Fruit fly (Drosophila melanogaster): Measurements from ENCODE around the gene Idgf1.

Idgf1 gene

DNA sequence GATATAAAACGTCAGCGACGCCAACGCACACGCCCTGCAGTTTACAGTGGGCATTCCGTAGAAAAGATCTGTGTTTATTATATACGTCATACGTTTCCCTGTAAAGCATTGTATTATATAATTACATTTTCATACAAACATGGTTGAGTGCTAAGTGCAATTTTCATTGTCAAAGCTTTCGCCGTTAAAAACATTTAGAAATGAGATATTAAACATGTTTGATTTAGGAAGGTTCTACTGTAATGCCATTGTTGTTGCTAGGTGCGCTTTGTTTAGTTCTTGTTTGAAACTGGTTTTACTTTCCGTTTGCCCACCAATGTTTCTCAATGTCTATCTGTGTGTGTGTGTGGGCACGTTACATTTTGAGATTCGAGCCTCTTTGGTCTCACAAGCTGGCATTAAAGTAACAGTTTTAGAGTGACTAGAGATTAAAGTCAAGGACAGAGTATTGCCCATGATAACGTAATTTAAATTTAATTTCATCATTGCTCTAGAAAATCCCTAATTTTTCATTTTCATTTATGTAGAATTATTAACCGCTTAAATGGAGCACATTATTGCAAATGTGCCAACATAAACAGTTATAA is 47.6 kb downstream of the Idgf1 start (continued):
- no peak for TF ChIP-seq usp (GFP tag; optimal IDR thresholded peaks at IDR 0.05)
- TF ChIP-seq CG17829 (tag; optimal IDR thresholded peaks at IDR 0.05) = peak; percentile 86
- TF ChIP-seq CG30403 (GFP tag; optimal IDR thresholded peaks at IDR 0.05) = peak; percentile 79
- peak; percentile 79 for TF ChIP-seq CG17359 (tag; optimal IDR thresholded peaks at IDR 0.05)
- TF ChIP-seq slp2 (GFP tag; optimal IDR thresholded peaks at IDR 0.05) = peak; percentile 48
- peak; percentile 87 for TF ChIP-seq CG1603 (tag; optimal IDR thresholded peaks at IDR 0.05)
- TF ChIP-seq CG9215 (GFP tag; IDR thresholded peaks at IDR 0.05) = peak; percentile 43; the same call in 1 of the 2 replicates
- peak; percentile 67; the same call in 1 of the 2 replicates for TF ChIP-seq CG32767 (GFP tag; IDR thresholded peaks at IDR 0.05)
- TF ChIP-seq Dfd (GFP tag; optimal IDR thresholded peaks at IDR 0.05) = no peak
- TF ChIP-seq Fer1 (GFP tag; optimal IDR thresholded peaks at IDR 0.05) = peak; percentile 78
- TF ChIP-seq Usf (GFP tag; optimal IDR thresholded peaks at IDR 0.05) = peak; percentile 22
- TF ChIP-seq CG8281 (tag; optimal IDR thresholded peaks at IDR 0.05) = peak; percentile 47
- TF ChIP-seq CG3847 (GFP tag; IDR thresholded peaks at IDR 0.05) = peak; percentile 68
- TF ChIP-seq insv (GFP tag; optimal IDR thresholded peaks at IDR 0.05) = peak in 1 of 2 experiments; percentile 17
- peak; percentile 53; the same call in 1 of the 3 replicates for TF ChIP-seq so (GFP tag; IDR thresholded peaks at IDR 0.05)
- TF ChIP-seq CG6175 (GFP tag; IDR thresholded peaks at IDR 0.05) = no peak
- TF ChIP-seq HHEX (GFP tag; optimal IDR thresholded peaks at IDR 0.05) = peak; percentile 77
- TF ChIP-seq Mrtf (GFP tag; IDR thresholded peaks at IDR 0.05) = peak; percentile 80; the same call in 2 of the 3 replicates
- peak; percentile 59 for TF ChIP-seq NFAT (GFP tag; IDR thresholded peaks at IDR 0.05)
- peak; percentile 51 for TF ChIP-seq CG13123 (GFP tag; optimal IDR thresholded peaks at IDR 0.05)
- peak; percentile 35 for TF ChIP-seq CG5245 (GFP tag; optimal IDR thresholded peaks at IDR 0.05)
- TF ChIP-seq Tbp (GFP tag; optimal IDR thresholded peaks at IDR 0.05) = no peak
- TF ChIP-seq CG5180 (GFP tag; optimal IDR thresholded peaks at IDR 0.05) = peak; percentile 48
- TF ChIP-seq Lpt (GFP tag; optimal IDR thresholded peaks at IDR 0.05) = no peak
- TF ChIP-seq pita (GFP tag; optimal IDR thresholded peaks at IDR 0.05) = no peak
- TF ChIP-seq GATAe (GFP tag; conservative IDR thresholded peaks at IDR 0.05) = no peak; the same call in 1 of the 2 replicates
- TF ChIP-seq MBD-R2 (GFP tag; IDR thresholded peaks at IDR 0.05) = peak; percentile 38; the same call in 1 of the 2 replicates
- TF ChIP-seq Sry-δ (GFP tag; optimal IDR thresholded peaks at IDR 0.05) = no peak
- peak; percentile 74; the same call in 2 of the 3 replicates for TF ChIP-seq ken (GFP tag; IDR thresholded peaks at IDR 0.05)
- peak; percentile 11 for TF ChIP-seq Hey (tag; optimal IDR thresholded peaks at IDR 0.05)
- TF ChIP-seq ATbp (GFP tag; optimal IDR thresholded peaks at IDR 0.05) = peak; percentile 72
- TF ChIP-seq slou (GFP tag; optimal IDR thresholded peaks at IDR 0.05) = peak; percentile 23
- peak; percentile 73 for TF ChIP-seq CG17385 (GFP tag; optimal IDR thresholded peaks at IDR 0.05)
- peak; percentile 57; the same call in 1 of the 3 replicates for TF ChIP-seq H15 (GFP tag; IDR thresholded peaks at IDR 0.05)
- peak; percentile 57 for TF ChIP-seq CHES-1-like (GFP tag; optimal IDR thresholded peaks at IDR 0.05)
- TF ChIP-seq CG12744 (GFP tag; optimal IDR thresholded peaks at IDR 0.05) = peak; percentile 52
- TF ChIP-seq CG17912 (GFP tag; optimal IDR thresholded peaks at IDR 0.05) = peak; percentile 70
- no peak for TF ChIP-seq ash1 (GFP tag; optimal IDR thresholded peaks at IDR 0.05)
- peak; percentile 69 for TF ChIP-seq CG16815 (GFP tag; optimal IDR thresholded peaks at IDR 0.05)
- peak; percentile 7 for TF ChIP-seq MESR4 (GFP tag; optimal IDR thresholded peaks at IDR 0.05)
- peak; percentile 39 for TF ChIP-seq CG8359 (GFP tag; optimal IDR thresholded peaks at IDR 0.05; ENCODE audit: borderline replicate concordance)
- peak; percentile 47; the same call in 1 of the 2 replicates for TF ChIP-seq CG11247 (GFP tag; IDR thresholded peaks at IDR 0.05)
- peak; percentile 57 for TF ChIP-seq CG6854 (GFP tag; optimal IDR thresholded peaks at IDR 0.05)
- peak; percentile 37 for TF ChIP-seq CG3065 (GFP tag; optimal IDR thresholded peaks at IDR 0.05)
- TF ChIP-seq CG16779 (GFP tag; IDR thresholded peaks at IDR 0.05) = no peak
- no peak for TF ChIP-seq hkb (optimal IDR thresholded peaks at IDR 0.05)
- TF ChIP-seq hkb (GFP tag; IDR thresholded peaks at IDR 0.05) = peak; percentile 85
- TF ChIP-seq BtbVII (GFP tag; optimal IDR thresholded peaks at IDR 0.05) = peak; percentile 53
- TF ChIP-seq oc (tag; optimal IDR thresholded peaks at IDR 0.05) = peak; percentile 63
- TF ChIP-seq chif (GFP tag; optimal IDR thresholded peaks at IDR 0.05) = peak; percentile 53 to 83
